Fruit fly (Drosophila melanogaster) whole organism, larva: ENCODE measurements around the gene TTLL1B.

Experiments used
- noc ChIP-seq: fragments of 200-800 bp; sonication (Bioruptor generic); optimal IDR thresholded peaks from 3 replicates; lab custom pipeline; 2019; ENCODE audit warnings: missing biosample characterization, mild to moderate bottlenecking, missing genetic modification characterization, moderate library complexity

The TTLL1B gene

DNA sequence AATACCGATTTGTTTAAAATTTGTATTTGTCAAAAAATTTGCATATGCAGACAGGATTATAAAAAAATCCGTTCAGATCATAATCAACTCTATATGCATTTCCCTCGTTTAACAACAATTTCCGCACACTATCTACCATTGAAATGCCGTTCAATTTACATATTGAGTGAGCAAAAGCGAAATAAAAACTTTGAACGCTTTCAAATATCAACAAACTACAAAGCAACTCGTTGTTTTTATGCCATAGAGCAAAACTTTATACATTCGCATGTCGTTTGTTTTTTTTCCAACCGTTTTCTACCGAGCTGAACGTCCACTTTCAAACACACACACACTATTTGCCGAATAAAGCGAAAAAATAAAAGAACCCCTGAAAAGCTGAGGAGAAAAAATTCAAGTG, at the start of gene TTLL1B:
Gene TTLL1B (plus strand): TSS at position 301 of the 400 bp plus-strand sequence.
- no peak for TF ChIP-seq noc (tag; lab: Kevin White, UChicago)

DNA sequence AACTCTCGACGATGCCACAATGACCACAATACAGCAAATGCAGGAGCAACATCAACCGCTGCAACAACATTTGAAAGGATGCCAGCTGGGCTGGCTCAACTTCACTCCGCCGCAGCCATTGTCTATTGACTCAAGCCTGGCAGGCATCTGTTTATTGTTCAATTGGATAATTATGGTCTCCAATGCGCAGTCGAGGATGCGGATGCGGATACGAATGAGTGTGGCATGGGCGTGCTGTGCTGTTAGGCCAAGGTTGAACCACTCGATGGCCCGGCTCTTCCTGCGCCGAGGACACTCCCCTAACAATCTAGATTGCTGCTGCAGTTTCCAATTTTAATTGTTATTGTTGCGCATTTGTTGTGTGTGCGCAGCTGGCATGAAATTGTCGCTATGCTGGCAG, 48.3 kb upstream of the TTLL1B start:
- TF ChIP-seq noc (tag; lab: Kevin White, UChicago): no peak

- no peak for TF ChIP-seq noc (tag; lab: Kevin White, UChicago)
Observed at dm6 chr3L:4602333-4602732, 45.7 kb upstream of the TTLL1B start.

DNA sequence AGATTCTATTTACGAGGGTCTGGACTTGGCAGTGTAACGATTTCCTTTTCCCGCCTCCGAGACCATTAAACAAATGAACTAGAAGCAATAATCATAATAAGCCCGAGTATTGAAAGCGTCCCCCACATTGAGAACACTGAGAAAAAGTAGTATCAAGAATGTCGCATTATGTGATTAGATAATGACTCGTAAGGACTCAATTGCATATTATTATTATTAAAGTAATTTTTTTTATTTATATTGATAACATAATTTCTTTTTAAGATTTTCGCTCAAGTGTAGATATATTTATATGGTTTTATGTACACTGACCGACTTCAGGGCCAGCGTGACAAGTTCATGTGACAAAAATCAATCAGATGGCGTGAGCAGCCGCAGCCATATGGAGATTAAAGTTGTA, 44.6 kb upstream of the TTLL1B start:
- no peak for TF ChIP-seq noc (tag; lab: Kevin White, UChicago)

DNA sequence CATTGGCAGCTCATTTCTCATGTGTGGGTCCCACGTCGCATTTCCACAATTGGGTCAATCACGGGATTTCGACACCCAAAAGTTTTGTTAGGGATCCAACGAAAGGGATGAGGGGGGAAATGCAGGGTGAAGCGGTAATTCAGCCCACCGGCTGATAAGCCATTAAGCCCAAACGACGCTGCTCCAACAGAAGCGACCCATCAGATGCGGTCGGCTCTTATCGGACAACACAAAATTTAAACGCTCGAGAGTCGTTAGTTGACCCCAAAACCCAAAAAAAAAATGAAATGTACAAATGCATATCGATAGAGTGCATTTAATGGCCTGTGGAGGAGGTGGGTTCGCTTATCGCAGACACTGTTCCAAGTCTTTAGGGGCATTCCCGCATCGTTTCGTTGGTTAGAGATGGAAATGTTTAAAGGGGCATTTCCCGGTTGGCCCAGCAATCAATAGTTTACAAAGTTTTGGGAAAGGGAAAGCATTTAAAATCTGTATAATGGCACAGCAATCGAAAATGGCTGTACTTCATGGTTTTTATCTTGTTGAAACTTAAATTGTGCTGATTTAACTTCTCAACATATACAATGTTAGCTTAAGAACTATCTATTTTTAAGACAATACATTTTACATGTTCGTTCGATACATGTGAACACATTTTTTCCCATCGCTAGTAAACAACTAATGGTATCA, 41.2 kb upstream of the TTLL1B start:
- no peak for TF ChIP-seq noc (tag; lab: Kevin White, UChicago)

DNA sequence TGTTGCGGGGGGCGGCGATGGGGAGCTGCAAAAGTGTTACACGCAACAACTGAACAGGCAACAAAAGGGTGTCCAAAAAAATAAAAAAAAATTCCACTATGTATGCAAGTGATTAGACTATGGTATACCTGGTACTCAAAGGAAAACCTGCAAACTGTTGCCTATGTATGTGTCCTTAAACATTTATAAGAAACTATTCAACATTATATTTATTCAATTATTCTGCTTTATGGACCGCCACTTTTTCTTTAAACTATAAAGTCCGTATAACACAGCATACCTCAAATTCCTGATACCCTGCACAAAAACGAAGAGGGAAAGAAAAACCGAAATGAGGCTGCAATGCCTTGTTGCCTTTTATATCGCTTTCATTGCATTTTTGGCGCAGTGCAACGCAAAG, 40.4 kb upstream of the TTLL1B start:
- no peak for TF ChIP-seq noc (tag; lab: Kevin White, UChicago)

dm6 chr3L:4611311-4611710, 36.8 kb upstream of the TTLL1B start:
- TF ChIP-seq noc (tag; lab: Kevin White, UChicago): no peak

DNA sequence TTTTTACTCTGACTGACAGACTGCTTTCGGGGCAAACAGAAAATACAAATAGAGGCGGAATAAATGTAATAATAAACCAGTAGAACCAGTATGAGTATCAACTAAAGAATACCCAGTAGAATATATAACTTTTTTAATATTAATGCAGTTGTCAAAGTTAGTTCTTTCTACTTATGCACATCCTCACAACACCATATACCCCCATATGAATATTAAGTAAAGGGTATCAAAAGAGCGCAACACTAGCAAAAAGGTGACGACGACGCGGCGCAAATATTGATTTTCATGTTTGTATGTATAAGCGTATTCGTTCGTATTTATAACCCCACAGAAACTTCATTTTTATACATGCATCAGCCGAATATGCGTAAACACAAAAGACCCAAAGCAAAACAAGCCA, 35.0 kb upstream of the TTLL1B start:
- TF ChIP-seq noc (tag; lab: Kevin White, UChicago): peak; percentile 92

DNA sequence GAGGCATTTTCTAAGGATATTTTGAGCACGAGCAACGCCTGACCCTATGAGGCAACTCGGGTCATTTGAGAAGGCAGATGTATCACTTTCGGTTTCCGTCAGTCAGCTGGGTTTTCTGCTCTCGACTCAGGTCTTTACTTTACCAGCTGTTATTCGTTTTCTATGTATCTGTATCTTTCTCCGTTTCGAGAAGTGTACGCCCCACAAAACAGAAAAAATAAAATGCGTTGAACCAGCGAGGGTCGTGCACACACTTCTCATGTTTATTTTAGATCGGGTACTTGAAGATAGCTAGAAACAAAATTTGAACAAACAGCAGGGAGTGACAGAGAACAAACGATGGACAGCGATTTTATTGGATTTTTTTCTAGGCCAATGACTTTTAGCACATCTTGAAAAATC, 34.2 kb upstream of the TTLL1B start:
- no peak for TF ChIP-seq noc (tag; lab: Kevin White, UChicago)

dm6 chr3L:4615064-4615463, 33.0 kb upstream of the TTLL1B start:
- no peak for TF ChIP-seq noc (tag; lab: Kevin White, UChicago)

dm6 chr3L:4618865-4619496, 29.1 kb upstream of the TTLL1B start:
- no peak for TF ChIP-seq noc (tag; lab: Kevin White, UChicago)

DNA sequence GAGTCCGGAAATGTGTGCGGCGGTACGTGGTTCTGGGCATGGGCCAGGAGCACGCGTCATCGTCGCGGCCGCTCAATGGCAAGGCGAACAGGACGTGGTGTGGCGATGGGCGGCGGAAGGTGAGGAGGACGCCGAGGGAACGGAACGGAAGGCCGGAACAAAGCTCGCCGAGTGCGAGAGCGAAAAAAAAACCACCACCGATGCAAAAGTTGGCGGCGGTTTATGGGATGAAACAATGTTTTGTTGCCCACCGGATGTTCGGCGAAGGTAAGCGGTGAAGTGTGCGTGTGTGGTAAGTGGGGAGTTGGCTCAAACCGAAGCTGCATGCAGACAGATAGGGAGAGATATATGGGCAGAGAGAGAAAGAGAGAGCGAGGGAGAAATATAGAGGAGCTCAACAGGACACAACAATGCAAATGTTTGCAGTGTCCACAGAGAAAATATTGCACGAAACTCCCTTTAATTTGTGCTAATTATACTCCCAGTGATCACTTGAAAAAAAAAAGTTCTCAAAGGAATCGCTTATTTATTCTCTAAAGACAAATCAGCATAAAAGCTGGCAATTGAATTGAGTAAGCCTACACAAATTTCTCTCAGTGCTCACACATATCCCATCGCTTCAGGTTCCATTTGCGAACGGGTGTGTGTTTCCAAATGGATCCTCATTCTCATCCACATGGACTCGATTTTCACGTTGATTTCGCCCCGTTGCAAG, 28.4 kb upstream of the TTLL1B start:
- TF ChIP-seq noc (tag; lab: Kevin White, UChicago): no peak

dm6 chr3L:4620919-4621318, 27.2 kb upstream of the TTLL1B start, which contains the start of gene CG32246:
Gene CG32246, plus strand, starts transcription at chr3L:4621219.
- no peak for TF ChIP-seq noc (tag; lab: Kevin White, UChicago)

dm6 chr3L:4623035-4623580, 25.0 kb upstream of the TTLL1B start:
- TF ChIP-seq noc (tag; lab: Kevin White, UChicago): no peak

- TF ChIP-seq noc (tag; lab: Kevin White, UChicago): peak; percentile 28
Observed at dm6 chr3L:4623870-4624269, 24.2 kb upstream of the TTLL1B start.
